Fruit fly (Drosophila melanogaster): ENCODE results near the gene pnr.

- TF ChIP-seq CG8159 (tag; optimal IDR thresholded peaks at IDR 0.05) (no peak), CG17806 (tag; optimal IDR thresholded peaks at IDR 0.05) (no peak), EcR (GFP tag; optimal IDR thresholded peaks at IDR 0.05) (no peak), Ets98B (GFP tag; IDR thresholded peaks at IDR 0.05) (no peak), CG4496 (GFP tag; IDR thresholded peaks at IDR 0.05) (no peak), CG13204 (GFP tag; optimal IDR thresholded peaks at IDR 0.05) (no peak), CG9948 (tag; optimal IDR thresholded peaks at IDR 0.05) (no peak), Snoo (tag; optimal IDR thresholded peaks at IDR 0.05) (no peak), CG10348 (GFP tag; IDR thresholded peaks at IDR 0.05) (no peak), rn (GFP tag; IDR thresholded peaks at IDR 0.05) (no peak), CG8301 (tag; optimal IDR thresholded peaks at IDR 0.05) (no peak), fd96Ca (GFP tag; IDR thresholded peaks at IDR 0.05) (no peak), CG32121 (GFP tag; IDR thresholded peaks at IDR 0.05) (no peak)
These were observed 11.3 kb upstream of the pnr start for dm6 chr3R:16014573-16014972.

Measured in whole organism, pupa.